Fruit fly (Drosophila melanogaster) whole organism, embryonic: Measurements from ENCODE around the gene CG1273.
A peak's percentile ranks its signal among the peaks of the same experiment; 100 is the strongest.

Source experiments
- Ada2b ChIP-seq: fragments of 200-800 bp; sonication (Bioruptor generic); IDR thresholded peaks from 2 replicates; pipeline ENCODE4 v1.3.6; 2022; ENCODE audit warnings: missing biosample characterization, missing genetic modification characterization
- Adf1 ChIP-seq: fragments of 200-800 bp; sonication (Bioruptor generic); IDR thresholded peaks from 2 replicates; pipeline ENCODE4 v1.3.6; 2022; ENCODE audit warnings: missing biosample characterization, missing genetic modification characterization
- B-H2 ChIP-seq: fragments of 200-800 bp; sonication (Bioruptor generic); optimal IDR thresholded peaks from 2 replicates; lab custom pipeline; 2018; ENCODE audit warnings: missing biosample characterization, mild to moderate bottlenecking, missing genetic modification characterization
- BEAF-32 ChIP-seq: fragments of 200-800 bp; sonication (Bioruptor generic); optimal IDR thresholded peaks from 3 replicates; lab custom pipeline; 2017; ENCODE audit warnings: missing biosample characterization, missing genetic modification characterization, mild to moderate bottlenecking, moderate library complexity, missing genetic modification reagents
- Blimp-1 ChIP-seq: fragments of 200-800 bp; sonication (Bioruptor generic); optimal IDR thresholded peaks from 3 replicates; lab custom pipeline; 2018; ENCODE audit warnings: missing biosample characterization, missing genetic modification characterization, mild to moderate bottlenecking, moderate library complexity, missing genetic modification reagents
- CG10321 ChIP-seq: fragments of 200-800 bp; sonication (Bioruptor generic); IDR thresholded peaks from 2 replicates; pipeline ENCODE4 v1.3.6; 2022; ENCODE audit warnings: missing biosample characterization, missing genetic modification characterization
- CG10543 ChIP-seq: fragments of 200-800 bp; sonication (Bioruptor generic); optimal IDR thresholded peaks from 3 replicates; lab custom pipeline; 2017; ENCODE audit warnings: missing biosample characterization, mild to moderate bottlenecking, missing genetic modification characterization, moderate library complexity
- CG11456 ChIP-seq: fragments of 200-800 bp; sonication (Bioruptor generic); IDR thresholded peaks from 3 replicates; pipeline ENCODE4 v1.3.6; 2022; ENCODE audit warnings: missing biosample characterization, missing genetic modification characterization
- CG12104 ChIP-seq: fragments of 200-800 bp; sonication (Bioruptor generic); optimal IDR thresholded peaks from 3 replicates; lab custom pipeline; 2016; ENCODE audit warnings: missing biosample characterization, missing genetic modification characterization
- CG12391 ChIP-seq: fragments of 200-800 bp; sonication (Bioruptor generic); optimal IDR thresholded peaks from 3 replicates; lab custom pipeline; 2018; ENCODE audit warnings: missing biosample characterization, mild to moderate bottlenecking, missing genetic modification characterization, moderate library complexity
- CG18599 ChIP-seq: fragments of 200-800 bp; sonication (Bioruptor generic); optimal IDR thresholded peaks from 3 replicates; lab custom pipeline; 2017; ENCODE audit warnings: missing biosample characterization, missing genetic modification characterization, mild to moderate bottlenecking, moderate library complexity, missing genetic modification reagents
- CG2889 ChIP-seq: fragments of 200-800 bp; sonication (Bioruptor generic); IDR thresholded peaks from 3 replicates; pipeline ENCODE4 v1.3.6; 2022; ENCODE audit warnings: missing biosample characterization, missing genetic modification characterization
- CG32532 ChIP-seq: fragments of 200-800 bp; sonication (Bioruptor generic); IDR thresholded peaks from 2 replicates; pipeline ENCODE4 v1.3.6; 2022; ENCODE audit warnings: missing biosample characterization, missing genetic modification characterization
- CG33213 ChIP-seq: fragments of 200-800 bp; sonication (Bioruptor generic); optimal IDR thresholded peaks from 3 replicates; lab custom pipeline; 2016; ENCODE audit warnings: missing biosample characterization, missing genetic modification characterization
- CG6791 ChIP-seq: fragments of 200-800 bp; sonication (Bioruptor generic); IDR thresholded peaks from 3 replicates; pipeline ENCODE4 v1.3.6; 2022; ENCODE audit warnings: missing biosample characterization, missing genetic modification characterization; ENCODE audit not compliant: partially characterized antibody
- CG6813 ChIP-seq: fragments of 200-800 bp; sonication (Bioruptor generic); optimal IDR thresholded peaks from 2 replicates; lab custom pipeline; 2017; ENCODE audit warnings: missing biosample characterization, missing genetic modification characterization, mild to moderate bottlenecking, moderate library complexity, missing genetic modification reagents
- CG8281 ChIP-seq: fragments of 200-800 bp; sonication (Bioruptor generic); optimal IDR thresholded peaks from 2 replicates; lab custom pipeline; 2018; ENCODE audit warnings: missing biosample characterization, mild to moderate bottlenecking, missing genetic modification characterization, moderate library complexity
- Camta ChIP-seq: fragments of 200-800 bp; sonication (Bioruptor generic); optimal IDR thresholded peaks from 2 replicates; lab custom pipeline; 2016; ENCODE audit warnings: missing biosample characterization, missing genetic modification characterization
- CrebB ChIP-seq: fragments of 200-800 bp; sonication (Bioruptor generic); optimal IDR thresholded peaks from 3 replicates; lab custom pipeline; 2018; ENCODE audit warnings: missing biosample characterization, mild to moderate bottlenecking, missing genetic modification characterization
- Dfd ChIP-seq, 2 experiments: fragments of >200 bp; optimal IDR thresholded peaks; 2 replicates each; lab custom pipeline; 2017; ENCODE audit warnings: missing biosample characterization in 2 of 2, missing genetic modification characterization in 2 of 2
- Dref ChIP-seq: fragments of 200-800 bp; sonication (Bioruptor generic); IDR thresholded peaks from 2 replicates; pipeline ENCODE4 v1.3.6; 2022; ENCODE audit warnings: missing biosample characterization, missing genetic modification characterization
- E2f1 ChIP-seq: fragments of 200-800 bp; sonication (Bioruptor generic); IDR thresholded peaks from 2 replicates; pipeline ENCODE4 v1.3.6; 2022; ENCODE audit warnings: missing biosample characterization, missing genetic modification characterization
- E2f2 ChIP-seq: fragments of 200-800 bp; sonication (Bioruptor generic); IDR thresholded peaks from 2 replicates; pipeline ENCODE4 v1.3.6; 2022; ENCODE audit warnings: missing biosample characterization, missing genetic modification characterization
- Hmr ChIP-seq: fragments of 200-800 bp; sonication (Bioruptor generic); optimal IDR thresholded peaks from 3 replicates; lab custom pipeline; 2017; ENCODE audit warnings: mild to moderate bottlenecking, missing biosample characterization, missing genetic modification reagents, missing genetic modification characterization
- Hr78 ChIP-seq, 2 experiments: fragments of 200-800 bp in 1 of 2; fragments of >200 bp in 1 of 2; sonication (Bioruptor generic) in 1 of 2; optimal IDR thresholded peaks; 2 replicates each; lab custom pipeline; 2017 to 2019; ENCODE audit warnings: missing biosample characterization in 2 of 2, missing genetic modification characterization in 2 of 2, mild to moderate bottlenecking in 1 of 2, moderate library complexity in 1 of 2
- PHDP ChIP-seq: fragments of 200-800 bp; sonication (Bioruptor generic); optimal IDR thresholded peaks from 3 replicates; lab custom pipeline; 2018; ENCODE audit warnings: missing biosample characterization, mild to moderate bottlenecking, missing genetic modification characterization, moderate library complexity
- Poxn ChIP-seq: fragments of 200-800 bp; sonication (Bioruptor generic); IDR thresholded peaks from 2 replicates; pipeline ENCODE4 v1.3.6; 2022; ENCODE audit warnings: missing biosample characterization, missing genetic modification characterization
- Xbp1 ChIP-seq: fragments of 200-800 bp; sonication (Bioruptor generic); optimal IDR thresholded peaks from 3 replicates; lab custom pipeline; 2016; ENCODE audit warnings: missing biosample characterization, mild to moderate bottlenecking, missing genetic modification characterization
- amos ChIP-seq: fragments of 200-800 bp; sonication (Bioruptor generic); IDR thresholded peaks from 2 replicates; pipeline ENCODE4 v1.3.6; 2022; ENCODE audit warnings: missing biosample characterization, missing genetic modification characterization; ENCODE audit not compliant: partially characterized antibody
- exex ChIP-seq: fragments of 200-800 bp; sonication (Bioruptor generic); optimal IDR thresholded peaks from 4 replicates; lab custom pipeline; 2018; ENCODE audit warnings: missing biosample characterization, mild to moderate bottlenecking, missing genetic modification characterization, moderate library complexity
- gcm2 ChIP-seq: fragments of 200-800 bp; sonication (Bioruptor generic); optimal IDR thresholded peaks from 2 replicates; lab custom pipeline; 2016; ENCODE audit warnings: missing biosample characterization, missing genetic modification characterization
- gem ChIP-seq: fragments of 200-800 bp; sonication (Bioruptor generic); optimal IDR thresholded peaks from 2 replicates; lab custom pipeline; 2019; ENCODE audit warnings: missing biosample characterization, mild to moderate bottlenecking, missing genetic modification characterization, moderate library complexity
- grau ChIP-seq: fragments of 200-800 bp; optimal IDR thresholded peaks from 3 replicates; lab custom pipeline; 2019; ENCODE audit warnings: missing biosample characterization, mild to moderate bottlenecking, missing genetic modification characterization, moderate library complexity
- gsb-n ChIP-seq: fragments of 200-800 bp; sonication (Bioruptor generic); optimal IDR thresholded peaks from 3 replicates; lab custom pipeline; 2018; ENCODE audit warnings: missing biosample characterization, mild to moderate bottlenecking, missing genetic modification characterization
- ind ChIP-seq: fragments of 200-800 bp; sonication (Bioruptor generic); optimal IDR thresholded peaks from 3 replicates; lab custom pipeline; 2016; ENCODE audit warnings: missing biosample characterization, missing genetic modification characterization
- nmo ChIP-seq: fragments of 200-800 bp; sonication (Bioruptor generic); optimal IDR thresholded peaks from 2 replicates; lab custom pipeline; 2018; ENCODE audit warnings: missing biosample characterization, mild to moderate bottlenecking, missing genetic modification characterization, moderate library complexity
- oc ChIP-seq: fragments of 200-800 bp; sonication (Bioruptor generic); optimal IDR thresholded peaks from 2 replicates; lab custom pipeline; 2018; ENCODE audit warnings: missing biosample characterization, mild to moderate bottlenecking, missing genetic modification characterization, moderate library complexity
- pb ChIP-seq: fragments of 200-800 bp; sonication (Bioruptor generic); optimal IDR thresholded peaks from 3 replicates; lab custom pipeline; 2016; ENCODE audit warnings: missing biosample characterization, missing genetic modification characterization
- phol ChIP-seq: fragments of 200-800 bp; sonication (Bioruptor generic); optimal IDR thresholded peaks from 3 replicates; lab custom pipeline; 2018; ENCODE audit warnings: missing biosample characterization, mild to moderate bottlenecking, missing genetic modification characterization, moderate library complexity
- slou ChIP-seq: fragments of 200-800 bp; sonication (Bioruptor generic); optimal IDR thresholded peaks from 3 replicates; lab custom pipeline; 2016; ENCODE audit warnings: missing biosample characterization, missing genetic modification characterization

The CG1273 gene

DNA sequence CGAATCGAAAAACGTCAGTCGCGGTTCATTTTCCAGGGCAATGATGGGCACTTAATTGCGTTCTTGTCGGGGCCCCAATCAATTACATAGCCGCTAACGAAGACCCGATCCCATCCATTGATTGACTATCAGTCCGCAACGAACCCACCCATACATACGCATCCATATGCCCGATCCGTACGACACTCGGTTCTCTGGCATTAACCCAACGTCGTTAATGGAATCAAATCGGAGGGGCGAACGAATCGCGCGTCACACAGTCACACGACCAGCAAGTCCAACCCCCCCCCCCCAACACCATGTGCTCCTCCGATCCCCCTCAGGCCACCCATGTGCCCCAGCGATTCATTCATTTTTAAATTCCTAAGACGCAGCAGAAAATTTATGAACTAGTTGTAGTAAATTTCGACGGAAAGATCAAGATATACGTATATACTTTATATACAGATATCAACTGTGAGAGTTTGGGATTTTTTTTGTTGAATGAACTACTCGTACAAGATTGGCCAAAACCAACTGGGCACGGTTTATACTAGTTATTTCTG is 42.2 kb upstream of the CG1273 start (continued):
- TF ChIP-seq Hr78 (GFP tag; optimal IDR thresholded peaks at IDR 0.05; lab: Kevin White, UChicago) (peak in 1 of 2 experiments; percentile 82), amos (peak; percentile 34; the same call in 1 of the 2 replicates), grau (tag; lab: Kevin White, UChicago) (no peak), Hmr (GFP tag; lab: Kevin White, UChicago) (peak; percentile 34), CG11456 (GFP tag; lab: Robert Waterston, UW) (no peak), CG10321 (0 out of 2 replicates have a peak, but pooled peaks have one; percentile 11), E2f2 (GFP tag; lab: Robert Waterston, UW) (0 out of 2 replicates have a peak, but pooled peaks have one; percentile 15), CG8281 (tag; lab: Kevin White, UChicago) (no peak), pb (GFP tag; lab: Kevin White, UChicago) (no peak), PHDP (tag; lab: Kevin White, UChicago) (peak; percentile 29), exex (tag; lab: Kevin White, UChicago) (peak; percentile 79), Dfd (GFP tag; optimal IDR thresholded peaks at IDR 0.05; lab: Kevin White, UChicago) (no peak), Dref (no peak; the same call in 1 of the 2 replicates), E2f1 (no peak; the same call in 1 of the 2 replicates), Poxn (GFP tag; lab: Robert Waterston, UW) (no peak), nmo (GFP tag; lab: Kevin White, UChicago) (peak; percentile 10), CG2889 (GFP tag; lab: Robert Waterston, UW) (no peak), CG18599 (GFP tag; lab: Kevin White, UChicago) (peak; percentile 26), CG10543 (GFP tag; lab: Kevin White, UChicago) (peak; percentile 97), gcm2 (GFP tag; lab: Kevin White, UChicago) (no peak), ind (GFP tag; lab: Kevin White, UChicago) (no peak), CG32532 (GFP tag; lab: Robert Waterston, UW) (peak; percentile 54; the same call in 1 of the 2 replicates), Adf1 (GFP tag; lab: Robert Waterston, UW) (peak; percentile 54), CG33213 (GFP tag; lab: Kevin White, UChicago) (no peak), BEAF-32 (no peak), slou (GFP tag; lab: Kevin White, UChicago) (no peak), CrebB (tag; lab: Kevin White, UChicago) (peak; percentile 37), Camta (GFP tag; lab: Kevin White, UChicago) (no peak), CG12391 (tag; lab: Kevin White, UChicago) (no peak), gsb-n (tag; lab: Kevin White, UChicago) (peak; percentile 52), Ada2b (GFP tag; lab: Robert Waterston, UW) (no peak), gem (tag; lab: Kevin White, UChicago) (peak; percentile 18), Blimp-1 (no peak), CG6813 (GFP tag; lab: Kevin White, UChicago) (peak; percentile 9), B-H2 (GFP tag; lab: Kevin White, UChicago) (peak; percentile 40), Xbp1 (GFP tag; lab: Kevin White, UChicago) (no peak), oc (peak; percentile 2), CG12104 (GFP tag; lab: Kevin White, UChicago) (no peak), phol (tag; lab: Kevin White, UChicago) (no peak), CG6791 (GFP tag; lab: Robert Waterston, UW) (0 out of 3 replicates have a peak, but pooled peaks have one; percentile 33)
